Fruit fly (Drosophila melanogaster): ENCODE results near the gene CG10864.
A peak's percentile ranks its signal among the peaks of the same experiment; 100 is the strongest.

The CG10864 gene

dm6 chr3R:18398954-18399697, 12.3 kb downstream of the CG10864 start, which contains the start of gene Vha100-2 (continued):
- TF ChIP-seq CG10543 (GFP tag; optimal IDR thresholded peaks at IDR 0.05) (peak; percentile 86), CG12391 (tag; optimal IDR thresholded peaks at IDR 0.05) (peak; percentile 38), Nf-YB (GFP tag; optimal IDR thresholded peaks at IDR 0.05) (peak; percentile 36), Scr (GFP tag; IDR thresholded peaks at IDR 0.05; ENCODE audit: partially characterized antibody) (peak; percentile 20; the same call in 1 of the 2 replicates), sna (GFP tag; IDR thresholded peaks at IDR 0.05; ENCODE audit: partially characterized antibody) (no peak), dpn (GFP tag; optimal IDR thresholded peaks at IDR 0.05) (peak; percentile 3 to 18), pan (optimal IDR thresholded peaks at IDR 0.05) (no peak), pan (GFP tag; optimal IDR thresholded peaks at IDR 0.05 in 1 of 2, IDR thresholded peaks at IDR 0.05 in 1 of 2) (peak in 1 of 2 experiments; percentile 47), CG2116 (GFP tag; optimal IDR thresholded peaks at IDR 0.05) (peak; percentile 20), CG11696 (GFP tag; IDR thresholded peaks at IDR 0.05) (no peak; the same call in 1 of the 2 replicates), hth (optimal IDR thresholded peaks at IDR 0.05) (no peak), CG3838 (GFP tag; optimal IDR thresholded peaks at IDR 0.05) (no peak), Dbx (GFP tag; IDR thresholded peaks at IDR 0.05) (peak; percentile 51; the same call in 1 of the 3 replicates), yki (optimal IDR thresholded peaks at IDR 0.05) (no peak), CG11695 (GFP tag; IDR thresholded peaks at IDR 0.05) (peak; percentile 48; the same call in 1 of the 3 replicates), B-H2 (GFP tag; optimal IDR thresholded peaks at IDR 0.05) (peak; percentile 55), Oaz (GFP tag; IDR thresholded peaks at IDR 0.05) (no peak), Lhr (GFP tag; optimal IDR thresholded peaks at IDR 0.05) (peak; percentile 76), ash1 (GFP tag; optimal IDR thresholded peaks at IDR 0.05) (peak; percentile 19), hb (GFP tag; IDR thresholded peaks at IDR 0.05; ENCODE audit: partially characterized antibody) (no peak), lab (GFP tag; optimal IDR thresholded peaks at IDR 0.05) (peak; percentile 25), CG9215 (GFP tag; IDR thresholded peaks at IDR 0.05) (peak; percentile 34; the same call in 1 of the 2 replicates), Ets97D (GFP tag; optimal IDR thresholded peaks at IDR 0.05) (peak; percentile 62), CG17186 (GFP tag; optimal IDR thresholded peaks at IDR 0.05) (peak; percentile 68), Hr3 (GFP tag; optimal IDR thresholded peaks at IDR 0.05) (no peak), ewg (GFP tag; optimal IDR thresholded peaks at IDR 0.05) (no peak), CG10267 (tag; optimal IDR thresholded peaks at IDR 0.05) (peak; percentile 97), lmd (GFP tag; IDR thresholded peaks at IDR 0.05) (no peak; the same call in 1 of the 2 replicates), Nf-YA (GFP tag; IDR thresholded peaks at IDR 0.05) (no peak), Deaf1 (tag; optimal IDR thresholded peaks at IDR 0.05) (peak; percentile 92), grau (tag; optimal IDR thresholded peaks at IDR 0.05) (peak; percentile 27), gt (GFP tag; IDR thresholded peaks at IDR 0.05) (no peak), Side (GFP tag; optimal IDR thresholded peaks at IDR 0.05) (peak; percentile 13), CG31365 (tag; optimal IDR thresholded peaks at IDR 0.05) (no peak), CG4707 (GFP tag; optimal IDR thresholded peaks at IDR 0.05) (no peak), CG4820 (GFP tag; optimal IDR thresholded peaks at IDR 0.05) (peak; percentile 19), CG8944 (GFP tag; optimal IDR thresholded peaks at IDR 0.05) (no peak), sug (tag; optimal IDR thresholded peaks at IDR 0.05) (peak; percentile 18), oc (tag; optimal IDR thresholded peaks at IDR 0.05) (no peak), cas (GFP tag; IDR thresholded peaks at IDR 0.05) (0 out of 2 replicates have a peak, but pooled peaks have one; percentile 33), kah (GFP tag; optimal IDR thresholded peaks at IDR 0.05) (peak; percentile 100), fu2 (GFP tag; optimal IDR thresholded peaks at IDR 0.05) (no peak), CG32532 (GFP tag; IDR thresholded peaks at IDR 0.05) (peak; percentile 80), CG10366 (GFP tag; IDR thresholded peaks at IDR 0.05) (peak; percentile 31), CG13287 (GFP tag; IDR thresholded peaks at IDR 0.05; ENCODE audit: partially characterized antibody) (peak; percentile 7; the same call in 1 of the 2 replicates), CG9797 (GFP tag; optimal IDR thresholded peaks at IDR 0.05) (peak; percentile 90), ssp (GFP tag; IDR thresholded peaks at IDR 0.05) (no peak), vfl (GFP tag; optimal IDR thresholded peaks at IDR 0.05) (peak; percentile 17), HLH54F (GFP tag; optimal IDR thresholded peaks at IDR 0.05) (peak; percentile 33), sisA (GFP tag; IDR thresholded peaks at IDR 0.05) (no peak)

All from whole organism, embryonic.